Worm (Caenorhabditis elegans) whole organism, L3 larva: ENCODE results near the gene nhr-108.

Source experiments
- R02D3.7 ChIP-seq: fragments of 150-350 bp; optimal IDR thresholded peaks from 2 replicates; lab custom pipeline; 2014; ENCODE audit warnings: missing biosample characterization, missing genetic modification characterization
- nhr-28 ChIP-seq: fragments of 150-350 bp; optimal IDR thresholded peaks from 2 replicates; lab custom pipeline; 2014; ENCODE audit warnings: missing biosample characterization, missing genetic modification characterization
- nhr-77 ChIP-seq: fragments of 150-350 bp; optimal IDR thresholded peaks from 2 replicates; lab custom pipeline; 2014; ENCODE audit warnings: missing biosample characterization, missing genetic modification characterization
- zag-1 ChIP-seq: fragments of 150-350 bp; optimal IDR thresholded peaks from 2 replicates; lab custom pipeline; 2014; ENCODE audit warnings: missing biosample characterization, missing genetic modification characterization

DNA sequence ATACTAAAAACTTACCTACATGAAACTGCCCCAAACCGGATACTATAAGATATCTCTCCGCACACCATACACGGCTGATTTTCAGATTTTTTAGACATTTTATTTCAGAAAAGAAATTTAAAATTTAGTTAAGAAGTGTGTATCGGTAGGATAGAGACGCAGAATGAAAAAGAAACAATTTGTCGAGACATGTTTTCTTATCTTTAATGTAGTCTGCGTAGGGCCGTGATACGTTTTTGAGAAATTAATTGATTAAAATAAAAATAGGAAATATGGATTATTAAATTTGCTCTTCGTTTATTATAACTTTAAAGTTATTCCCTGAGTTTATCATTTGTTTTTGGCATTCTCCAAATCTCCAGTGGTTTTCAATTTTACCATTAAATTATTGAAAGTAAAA lies at the start of gene nhr-108:
- TF ChIP-seq nhr-77 (tag; lab: Kevin White, UChicago): no peak
- no peak for TF ChIP-seq R02D3.7 (tag; lab: Kevin White, UChicago)
- no peak for TF ChIP-seq nhr-28 (tag; lab: Kevin White, UChicago)
- no peak for TF ChIP-seq zag-1
